Fruit fly (Drosophila melanogaster): Measurements from ENCODE around the gene ttk.

ttk gene

DNA sequence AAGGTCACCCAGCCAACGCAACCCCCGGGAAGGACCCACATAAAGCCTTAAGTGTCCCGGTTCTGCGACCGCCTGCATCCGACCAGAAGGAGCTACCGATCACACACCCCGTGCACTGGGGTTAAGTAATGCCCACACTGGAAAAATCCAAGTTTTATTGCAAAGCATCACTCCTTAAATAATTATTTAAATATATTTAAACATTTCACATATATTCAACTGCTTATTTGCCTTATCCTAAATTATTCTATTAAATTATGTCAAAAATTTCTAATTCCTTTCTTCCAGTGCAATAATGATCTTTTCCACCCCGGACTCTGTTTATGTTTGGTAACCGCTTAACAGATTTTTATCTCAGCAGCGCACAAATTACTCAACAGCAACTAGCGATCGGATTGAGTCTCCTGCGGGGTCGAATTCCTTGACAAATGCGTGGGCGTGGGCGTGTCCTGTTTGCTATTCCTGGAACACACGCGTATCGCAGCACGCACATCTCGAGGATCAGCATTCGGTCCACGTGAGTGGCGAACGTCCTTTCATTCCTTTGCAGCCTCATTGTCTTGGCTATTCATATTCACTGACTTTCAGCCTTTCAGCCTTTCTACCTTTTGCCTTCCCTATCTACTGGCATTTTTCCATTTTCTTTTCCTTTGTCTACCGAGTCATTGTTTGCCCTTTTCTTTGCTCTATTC lies 9.0 kb upstream of the ttk start (continued):
- TF ChIP-seq Meics (GFP tag; optimal IDR thresholded peaks at IDR 0.05) = no peak
- TF ChIP-seq aop (GFP tag; IDR thresholded peaks at IDR 0.05) = no peak
- TF ChIP-seq HmgD (GFP tag; optimal IDR thresholded peaks at IDR 0.05) = no peak
- no peak for TF ChIP-seq CG34376 (GFP tag; optimal IDR thresholded peaks at IDR 0.05)
- TF ChIP-seq Pdp1 (GFP tag; optimal IDR thresholded peaks at IDR 0.05) = no peak
- peak; percentile 27 for TF ChIP-seq Oli (tag; optimal IDR thresholded peaks at IDR 0.05)
- TF ChIP-seq CG17829 (tag; optimal IDR thresholded peaks at IDR 0.05) = peak; percentile 79
- no peak for TF ChIP-seq CG7786 (GFP tag; optimal IDR thresholded peaks at IDR 0.05)
- no peak for TF ChIP-seq hkb (optimal IDR thresholded peaks at IDR 0.05)
- peak; percentile 30; the same call in 1 of the 2 replicates for TF ChIP-seq hkb (GFP tag; IDR thresholded peaks at IDR 0.05)
- no peak for TF ChIP-seq CG10147 (GFP tag; optimal IDR thresholded peaks at IDR 0.05)
- TF ChIP-seq chif (GFP tag; optimal IDR thresholded peaks at IDR 0.05) = no peak
- TF ChIP-seq CG18599 (GFP tag; optimal IDR thresholded peaks at IDR 0.05) = no peak
- no peak for TF ChIP-seq Dip2 (GFP tag; IDR thresholded peaks at IDR 0.05)
- peak; percentile 4 for TF ChIP-seq Xbp1 (GFP tag; optimal IDR thresholded peaks at IDR 0.05)
- no peak for TF ChIP-seq da (GFP tag; optimal IDR thresholded peaks at IDR 0.05)
- TF ChIP-seq emc (GFP tag; optimal IDR thresholded peaks at IDR 0.05) = no peak
- peak; percentile 46 for TF ChIP-seq CG10209 (GFP tag; optimal IDR thresholded peaks at IDR 0.05)
- TF ChIP-seq caup (GFP tag; optimal IDR thresholded peaks at IDR 0.05; ENCODE audit: severe bottlenecking) = no peak
- no peak for TF ChIP-seq her (GFP tag; optimal IDR thresholded peaks at IDR 0.05)
- TF ChIP-seq CG8359 (GFP tag; optimal IDR thresholded peaks at IDR 0.05; ENCODE audit: borderline replicate concordance) = peak; percentile 20
- no peak for TF ChIP-seq CG18619 (GFP tag; optimal IDR thresholded peaks at IDR 0.05)
- no peak for TF ChIP-seq CG11695 (GFP tag; IDR thresholded peaks at IDR 0.05)
- TF ChIP-seq Sin3A (optimal IDR thresholded peaks at IDR 0.05) = no peak
- no peak for TF ChIP-seq cg (GFP tag; optimal IDR thresholded peaks at IDR 0.05)
- TF ChIP-seq kay (GFP tag; optimal IDR thresholded peaks at IDR 0.05) = no peak
- no peak for TF ChIP-seq CG17385 (GFP tag; optimal IDR thresholded peaks at IDR 0.05)
- no peak for TF ChIP-seq CG11247 (GFP tag; IDR thresholded peaks at IDR 0.05)
- no peak for TF ChIP-seq Ets97D (GFP tag; optimal IDR thresholded peaks at IDR 0.05)
- TF ChIP-seq Mrtf (GFP tag; IDR thresholded peaks at IDR 0.05) = no peak
- TF ChIP-seq ham (GFP tag; IDR thresholded peaks at IDR 0.05) = no peak
- TF ChIP-seq fd3F (GFP tag; optimal IDR thresholded peaks at IDR 0.05) = no peak
- no peak for TF ChIP-seq sima (GFP tag; optimal IDR thresholded peaks at IDR 0.05)
- TF ChIP-seq pho (GFP tag; optimal IDR thresholded peaks at IDR 0.05) = no peak
- TF ChIP-seq zf30C (GFP tag; optimal IDR thresholded peaks at IDR 0.05) = peak; percentile 88
- peak; percentile 13 for TF ChIP-seq CG8290 (GFP tag; optimal IDR thresholded peaks at IDR 0.05)
- no peak for TF ChIP-seq CG8290 (tag; optimal IDR thresholded peaks at IDR 0.05)
- no peak for TF ChIP-seq Doc3 (GFP tag; IDR thresholded peaks at IDR 0.05; ENCODE audit: partially characterized antibody)
- peak; percentile 11 for TF ChIP-seq CG3407 (GFP tag; optimal IDR thresholded peaks at IDR 0.05)
- peak; percentile 32; the same call in 1 of the 2 replicates for TF ChIP-seq crol (GFP tag; IDR thresholded peaks at IDR 0.05)
- no peak for TF ChIP-seq Eip74EF (GFP tag; optimal IDR thresholded peaks at IDR 0.05)
- TF ChIP-seq pfk (GFP tag; optimal IDR thresholded peaks at IDR 0.05) = no peak
- no peak for TF ChIP-seq gcm2 (GFP tag; optimal IDR thresholded peaks at IDR 0.05)
- TF ChIP-seq luna (GFP tag; optimal IDR thresholded peaks at IDR 0.05) = no peak
- no peak for TF ChIP-seq CG6854 (GFP tag; optimal IDR thresholded peaks at IDR 0.05)
- no peak for TF ChIP-seq CG18011 (GFP tag; optimal IDR thresholded peaks at IDR 0.05)
- no peak for TF ChIP-seq gce (GFP tag; IDR thresholded peaks at IDR 0.05)
- peak; percentile 48 for TF ChIP-seq unpg (GFP tag; optimal IDR thresholded peaks at IDR 0.05)
- TF ChIP-seq jumu (GFP tag; optimal IDR thresholded peaks at IDR 0.05) = no peak
- no peak for TF ChIP-seq Dbx (GFP tag; IDR thresholded peaks at IDR 0.05)

Measured in whole organism, embryonic.